Worm (Caenorhabditis elegans): ENCODE data around the gene dao-6.

- TF ChIP-seq ztf-11 (tag; optimal IDR thresholded peaks at IDR 0.05) (no peak), snpc-4 (tag; optimal IDR thresholded peaks at IDR 0.05) (no peak), nhr-12 (tag; optimal IDR thresholded peaks at IDR 0.05) (no peak), elt-1 (tag; optimal IDR thresholded peaks at IDR 0.05; ENCODE audit: borderline replicate concordance, insufficient read depth) (no peak)
Observed at ce11 chrIII:9717243-9717642, 18.8 kb downstream of the dao-6 start.

All from whole organism, mixed stage, embryonic.